Fruit fly (Drosophila melanogaster): ENCODE measurements around the gene Prosbeta4.

DNA sequence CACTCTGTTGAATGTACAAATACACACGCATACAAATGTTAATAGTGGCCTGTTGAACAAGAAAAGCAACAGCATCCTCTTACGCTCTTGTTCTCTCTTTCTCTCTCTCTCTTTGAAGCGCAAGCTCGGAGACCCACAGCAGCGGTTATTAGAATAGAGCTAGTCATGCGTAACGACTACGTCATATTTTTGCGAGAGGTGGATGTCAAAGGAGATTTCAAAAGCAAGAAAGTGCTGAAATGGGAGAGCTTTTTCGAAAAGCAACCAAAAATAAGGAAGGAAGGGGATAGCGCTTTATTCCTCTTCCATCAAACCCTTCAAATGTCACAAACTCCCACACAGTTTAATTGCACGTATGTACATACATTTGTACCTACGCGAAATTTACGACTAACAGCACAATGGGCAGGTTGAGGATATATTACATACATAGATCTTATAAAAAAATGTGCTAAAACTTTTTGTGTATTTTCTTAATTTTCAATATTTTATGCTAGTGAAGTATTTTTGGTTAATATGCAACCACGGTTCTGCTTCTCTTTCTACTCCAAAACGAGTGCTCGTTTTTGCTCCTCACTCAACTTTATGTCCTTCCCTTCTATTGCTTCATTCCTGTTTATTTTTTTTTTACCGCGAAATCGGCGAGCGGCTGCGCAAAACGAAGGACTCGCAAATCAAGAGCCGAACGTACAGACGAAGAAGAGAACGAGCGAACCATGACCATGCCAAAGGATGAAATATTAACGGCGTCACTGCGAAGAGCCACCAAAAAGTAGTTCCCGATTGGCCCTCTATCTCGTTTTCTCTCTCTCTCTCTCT is 41.9 kb downstream of the Prosbeta4 start:
- no peak for TF ChIP-seq CG10959 (GFP tag; IDR thresholded peaks at IDR 0.05)
- no peak for TF ChIP-seq gfzf (GFP tag; optimal IDR thresholded peaks at IDR 0.05)
- TF ChIP-seq aop (GFP tag; IDR thresholded peaks at IDR 0.05): no peak
- TF ChIP-seq nmo (GFP tag; optimal IDR thresholded peaks at IDR 0.05): no peak
- TF ChIP-seq rib (GFP tag; IDR thresholded peaks at IDR 0.05): no peak
- TF ChIP-seq CG14965 (GFP tag; optimal IDR thresholded peaks at IDR 0.05; ENCODE audit: borderline replicate concordance): no peak
- no peak for TF ChIP-seq CG18476 (GFP tag; optimal IDR thresholded peaks at IDR 0.05)
- TF ChIP-seq psq (GFP tag; optimal IDR thresholded peaks at IDR 0.05): peak; percentile 86
- no peak for TF ChIP-seq CG42726 (GFP tag; IDR thresholded peaks at IDR 0.05; ENCODE audit: partially characterized antibody)

Measured in whole organism, embryonic.